Worm (Caenorhabditis elegans) whole organism, L4/young adult: ENCODE results near the gene B0546.5.

Experiments
- W03F9.2 ChIP-seq: fragments of 150-350 bp; optimal IDR thresholded peaks from 2 replicates; lab custom pipeline; 2014; ENCODE audit warnings: missing biosample characterization, missing genetic modification characterization
- him-1 ChIP-seq: sonication (generic microtip); optimal IDR thresholded peaks from 2 replicates; lab custom pipeline; 2016; ENCODE audit warnings: missing genotype, missing genetic modification reagents, missing genetic modification characterization, missing compliant biosample characterization

DNA sequence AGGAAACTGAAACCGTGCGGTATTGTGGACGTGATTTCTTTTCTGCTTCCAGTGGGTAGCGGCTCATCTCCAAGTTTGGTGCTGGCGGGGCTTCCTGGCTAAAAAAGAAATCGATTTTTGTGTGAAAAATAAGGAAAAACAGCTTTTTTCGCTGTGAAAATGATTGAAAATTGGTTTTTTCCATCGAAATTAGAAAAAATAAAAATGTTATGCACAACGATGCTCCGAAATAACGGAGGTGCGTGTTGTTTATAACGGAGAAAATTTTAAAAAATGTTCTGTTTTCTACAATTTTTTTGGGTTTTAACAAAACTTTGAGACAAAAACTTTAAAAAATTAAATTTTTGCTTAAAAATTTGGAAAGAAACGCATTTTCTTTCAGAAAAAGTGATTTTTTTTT, 6.7 kb downstream of the B0546.5 start:
- TF ChIP-seq him-1 (tag; lab: Kevin White, UChicago): no peak
- no peak for TF ChIP-seq W03F9.2 (tag; lab: Kevin White, UChicago)
